Worm (Caenorhabditis elegans) whole organism, L4/young adult: Measurements from ENCODE around the gene try-14.

Source experiments
- W03F9.2 ChIP-seq: fragments of 150-350 bp; optimal IDR thresholded peaks from 2 replicates; lab custom pipeline; 2014; ENCODE audit warnings: missing biosample characterization, missing genetic modification characterization
- him-1 ChIP-seq: sonication (generic microtip); optimal IDR thresholded peaks from 2 replicates; lab custom pipeline; 2016; ENCODE audit warnings: missing genotype, missing genetic modification reagents, missing genetic modification characterization, missing compliant biosample characterization

DNA sequence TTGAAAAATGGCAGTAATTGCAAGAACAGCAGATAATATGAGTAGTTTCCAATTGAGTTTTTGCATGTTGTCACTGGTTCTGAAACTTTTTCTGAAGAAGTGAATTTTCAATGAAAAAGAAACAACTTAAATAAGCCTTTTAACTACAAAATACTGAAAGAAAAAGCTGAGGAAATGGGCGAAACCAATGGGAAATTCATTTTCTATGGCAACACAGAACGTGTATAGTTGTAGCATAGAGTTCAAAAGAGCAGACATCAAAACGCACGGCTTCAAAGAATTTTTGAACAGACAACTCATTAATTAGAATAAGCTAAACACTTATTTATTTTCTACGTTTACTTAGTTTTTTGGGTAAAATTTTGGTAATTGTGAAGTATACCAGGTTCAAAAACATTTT is 2.4 kb downstream of the try-14 start, which contains the start of gene F48E3.2:
- TF ChIP-seq him-1 (tag; lab: Kevin White, UChicago) = no peak
- TF ChIP-seq W03F9.2 (tag; lab: Kevin White, UChicago) = no peak
